Worm (Caenorhabditis elegans) whole organism, L2 larva: Measurements from ENCODE around the gene otpl-8.

Source experiments
- R02D3.7 ChIP-seq: fragments of 150-350 bp; optimal IDR thresholded peaks from 2 replicates; lab custom pipeline; 2014; ENCODE audit warnings: missing biosample characterization, missing genetic modification characterization
- ceh-82 ChIP-seq: fragments of 150-350 bp; optimal IDR thresholded peaks from 2 replicates; lab custom pipeline; 2014; ENCODE audit warnings: missing biosample characterization, missing genetic modification characterization
- egl-27 ChIP-seq: sonication (generic microtip); optimal IDR thresholded peaks from 3 replicates; lab custom pipeline; 2017; ENCODE audit warnings: missing biosample characterization, missing genetic modification reagents, missing genetic modification characterization
- elt-1 ChIP-seq: fragments of 150-350 bp; optimal IDR thresholded peaks from 2 replicates; lab custom pipeline; 2014; ENCODE audit warnings: missing biosample characterization, missing genetic modification characterization
- lin-39 ChIP-seq: fragments of 150-350 bp; optimal IDR thresholded peaks from 2 replicates; lab custom pipeline; 2014; ENCODE audit warnings: missing biosample characterization, missing genetic modification reagents, missing genetic modification characterization
- skn-1 ChIP-seq: sonication (generic microtip); optimal IDR thresholded peaks from 2 replicates; lab custom pipeline; 2017; ENCODE audit warnings: missing biosample characterization, missing genetic modification characterization
- snpc-4 ChIP-seq: fragments of 150-350 bp; optimal IDR thresholded peaks from 2 replicates; lab custom pipeline; 2014; ENCODE audit warnings: missing biosample characterization, missing genetic modification characterization
- ztf-11 ChIP-seq: sonication (generic microtip); optimal IDR thresholded peaks from 2 replicates; lab custom pipeline; 2017; ENCODE audit warnings: missing biosample characterization, missing genetic modification characterization

- TF ChIP-seq elt-1 (tag; lab: Kevin White, UChicago) (no peak), lin-39 (no peak), skn-1 (tag; lab: Kevin White, UChicago) (no peak), ceh-82 (tag; lab: Kevin White, UChicago) (no peak), egl-27 (tag; lab: Kevin White, UChicago) (no peak), R02D3.7 (no peak), snpc-4 (no peak), ztf-11 (tag; lab: Kevin White, UChicago) (no peak)
These were observed 33.5 kb upstream of the otpl-8 start for ce11 chrX:12304231-12304630.
